Worm (Caenorhabditis elegans) whole organism, midembryonic: ENCODE results near the gene C54F6.3.

Experiments
- flt-1 ChIP-seq: fragments of 200-800 bp; sonication (Bioruptor generic); IDR thresholded peaks from 2 replicates; pipeline ENCODE4 v1.3.6; 2022; ENCODE audit warnings: missing genetic modification characterization, missing compliant biosample characterization
- ztf-23 ChIP-seq: fragments of 200-800 bp; sonication (Bioruptor generic); IDR thresholded peaks from 2 replicates; pipeline ENCODE4 v1.3.6; 2022; ENCODE audit warnings: missing genetic modification reagents, missing genetic modification characterization, missing compliant biosample characterization
- ztf-29 ChIP-seq: fragments of 200-800 bp; sonication (Bioruptor generic); IDR thresholded peaks from 2 replicates; pipeline ENCODE4 v1.3.6; 2022; ENCODE audit warnings: missing genetic modification reagents, missing genetic modification characterization, missing compliant biosample characterization

ce11 chrV:7570955-7571354 is 37.9 kb downstream of the C54F6.3 start, which contains the start of gene F19F10.14:
- TF ChIP-seq ztf-23 (GFP tag; lab: Robert Waterston, UW) (no peak), ztf-29 (GFP tag; lab: Robert Waterston, UW) (no peak), flt-1 (GFP tag; lab: Robert Waterston, UW) (no peak)
